Worm (Caenorhabditis elegans): ENCODE data around the gene oig-3.

Gene oig-3

ce11 chrV:14685435-14686058 is 43.9 kb upstream of the oig-3 start, which contains the start of gene C47E8.4 (continued):
- TF ChIP-seq mdl-1 (tag; optimal IDR thresholded peaks at IDR 0.05), result peak; percentile 11 to 74
- peak; percentile 75 for TF ChIP-seq nhr-237 (tag; optimal IDR thresholded peaks at IDR 0.05)

- peak; percentile 12 for TF ChIP-seq skn-1 (tag; optimal IDR thresholded peaks at IDR 0.05)
- TF ChIP-seq sem-4 (tag; optimal IDR thresholded peaks at IDR 0.05), result no peak
- TF ChIP-seq egl-27 (tag; optimal IDR thresholded peaks at IDR 0.05), result no peak
- TF ChIP-seq sma-3 (GFP tag; optimal IDR thresholded peaks at IDR 0.05), result no peak
- TF ChIP-seq C34F6.9 (tag; optimal IDR thresholded peaks at IDR 0.05), result no peak
- no peak for TF ChIP-seq unc-39 (tag; optimal IDR thresholded peaks at IDR 0.05)
- no peak for TF ChIP-seq dmd-4 (tag; optimal IDR thresholded peaks at IDR 0.05)
- no peak for TF ChIP-seq unc-62 (GFP tag; optimal IDR thresholded peaks at IDR 0.05)
- no peak for TF ChIP-seq lsy-2 (tag; optimal IDR thresholded peaks at IDR 0.05)
- no peak for TF ChIP-seq zag-1 (tag; optimal IDR thresholded peaks at IDR 0.05)
- peak; percentile 90 for TF ChIP-seq ama-1 (optimal IDR thresholded peaks at IDR 0.05)
- no peak for TF ChIP-seq nhr-6 (tag; optimal IDR thresholded peaks at IDR 0.05)
- TF ChIP-seq Y55F3AM.14 (GFP tag; optimal IDR thresholded peaks at IDR 0.05), result no peak
- no peak for TF ChIP-seq snpc-4 (tag; optimal IDR thresholded peaks at IDR 0.05)
- TF ChIP-seq nhr-129 (tag; optimal IDR thresholded peaks at IDR 0.05), result peak; percentile 32
- no peak for TF ChIP-seq unc-55 (GFP tag; optimal IDR thresholded peaks at IDR 0.05)
- no peak for TF ChIP-seq elt-3 (tag; optimal IDR thresholded peaks at IDR 0.05)
- no peak for TF ChIP-seq mbf-1 (tag; optimal IDR thresholded peaks at IDR 0.05)
- no peak for TF ChIP-seq lin-39 (tag; optimal IDR thresholded peaks at IDR 0.05)
Observed at ce11 chrV:14686231-14687105, 43.0 kb upstream of the oig-3 start.

- TF ChIP-seq nhr-23 (tag; optimal IDR thresholded peaks at IDR 0.05) (no peak), ztf-4 (tag; optimal IDR thresholded peaks at IDR 0.05) (peak; percentile 16), ama-1 (optimal IDR thresholded peaks at IDR 0.05) (peak; percentile 60), nhr-129 (tag; optimal IDR thresholded peaks at IDR 0.05) (no peak), snpc-4 (tag; optimal IDR thresholded peaks at IDR 0.05) (no peak), lin-11 (tag; optimal IDR thresholded peaks at IDR 0.05) (peak; percentile 56), F13H6.1 (tag; optimal IDR thresholded peaks at IDR 0.05) (no peak), nhr-21 (tag; optimal IDR thresholded peaks at IDR 0.05) (no peak), R02D3.7 (tag; optimal IDR thresholded peaks at IDR 0.05) (no peak), skn-1 (tag; optimal IDR thresholded peaks at IDR 0.05) (peak; percentile 21), lsy-2 (tag; optimal IDR thresholded peaks at IDR 0.05) (no peak), nhr-12 (tag; optimal IDR thresholded peaks at IDR 0.05) (no peak), zag-1 (tag; optimal IDR thresholded peaks at IDR 0.05) (no peak), ZK546.5 (tag; optimal IDR thresholded peaks at IDR 0.05) (no peak)
Observed at ce11 chrV:14687106-14687964, 42.1 kb upstream of the oig-3 start.

- TF ChIP-seq sma-9 (GFP tag; optimal IDR thresholded peaks at IDR 0.05), result peak; percentile 44
- TF ChIP-seq sma-9 (tag; optimal IDR thresholded peaks at IDR 0.05), result no peak
- TF ChIP-seq nhr-129 (tag; optimal IDR thresholded peaks at IDR 0.05), result peak; percentile 65
- TF ChIP-seq C34F6.9 (tag; optimal IDR thresholded peaks at IDR 0.05), result peak; percentile 61
- TF ChIP-seq nhr-10 (tag; optimal IDR thresholded peaks at IDR 0.05), result no peak
- peak; percentile 18 for TF ChIP-seq nhr-12 (tag; optimal IDR thresholded peaks at IDR 0.05)
- peak; percentile 92 for TF ChIP-seq ztf-4 (tag; optimal IDR thresholded peaks at IDR 0.05)
- TF ChIP-seq nhr-25 (tag; optimal IDR thresholded peaks at IDR 0.05), result peak; percentile 14
- TF ChIP-seq nhr-77 (tag; optimal IDR thresholded peaks at IDR 0.05), result no peak
- TF ChIP-seq dmd-4 (tag; optimal IDR thresholded peaks at IDR 0.05), result no peak
- peak; percentile 6 for TF ChIP-seq unc-55 (GFP tag; optimal IDR thresholded peaks at IDR 0.05)
- TF ChIP-seq skn-1 (tag; optimal IDR thresholded peaks at IDR 0.05), result peak; percentile 93
- TF ChIP-seq lin-11 (tag; optimal IDR thresholded peaks at IDR 0.05), result no peak
- TF ChIP-seq crh-2 (tag; optimal IDR thresholded peaks at IDR 0.05), result peak; percentile 76
- TF ChIP-seq ama-1 (optimal IDR thresholded peaks at IDR 0.05), result peak; percentile 98
- peak; percentile 44 for TF ChIP-seq snpc-4 (tag; optimal IDR thresholded peaks at IDR 0.05)
- TF ChIP-seq gmeb-1 (tag; optimal IDR thresholded peaks at IDR 0.05), result peak; percentile 53
- no peak for TF ChIP-seq ceh-82 (tag; optimal IDR thresholded peaks at IDR 0.05)
- peak; percentile 6 to 76 for TF ChIP-seq lsy-2 (tag; optimal IDR thresholded peaks at IDR 0.05)
- TF ChIP-seq sma-3 (GFP tag; optimal IDR thresholded peaks at IDR 0.05), result peak; percentile 23
- peak; percentile 63 for TF ChIP-seq lin-13 (GFP tag; optimal IDR thresholded peaks at IDR 0.05)
- peak; percentile 54 for TF ChIP-seq F13H6.1 (tag; optimal IDR thresholded peaks at IDR 0.05)
- TF ChIP-seq sem-4 (tag; optimal IDR thresholded peaks at IDR 0.05), result peak; percentile 31
Observed at ce11 chrV:14688097-14688912, 41.1 kb upstream of the oig-3 start, which contains the start of gene C47E8.11. TSS of gene C47E8.11 (plus strand) at chrV:14688616.
